Worm (Caenorhabditis elegans) whole organism, early embryonic: ENCODE data around the gene C18B10.6.

Source experiments
- B0310.2 ChIP-seq: sonication (generic microtip); optimal IDR thresholded peaks from 2 replicates; lab custom pipeline; 2016; ENCODE audit warnings: mild to moderate bottlenecking, missing genetic modification characterization, missing compliant biosample characterization
- F13C5.2 ChIP-seq: sonication (generic microtip); optimal IDR thresholded peaks from 2 replicates; lab custom pipeline; 2017; ENCODE audit warnings: mild to moderate bottlenecking, missing genetic modification characterization, inconsistent platforms, missing compliant biosample characterization
- ama-1 ChIP-seq: fragments of 150-350 bp; optimal IDR thresholded peaks from 2 replicates; lab custom pipeline; 2014
- ceh-13 ChIP-seq: fragments of 200-800 bp; sonication (Bioruptor generic); optimal IDR thresholded peaks from 2 replicates; lab custom pipeline; 2018; ENCODE audit warnings: mild to moderate bottlenecking, missing genetic modification characterization, missing compliant biosample characterization
- ceh-36 ChIP-seq: sonication (generic microtip); optimal IDR thresholded peaks from 2 replicates; lab custom pipeline; 2016; ENCODE audit warnings: missing genetic modification characterization, inconsistent platforms, missing compliant biosample characterization
- ets-7 ChIP-seq: sonication (generic microtip); optimal IDR thresholded peaks from 2 replicates; lab custom pipeline; 2016; ENCODE audit warnings: missing genotype, missing genetic modification characterization, missing compliant biosample characterization
- flt-1 ChIP-seq: fragments of 200-800 bp; sonication (Bioruptor generic); IDR thresholded peaks from 2 replicates; pipeline ENCODE4 v1.3.6; 2022; ENCODE audit warnings: missing genetic modification characterization, missing compliant biosample characterization
- hnd-1 ChIP-seq: sonication (generic microtip); optimal IDR thresholded peaks from 2 replicates; lab custom pipeline; 2016; ENCODE audit warnings: missing genetic modification characterization, missing compliant biosample characterization
- tbx-37 ChIP-seq: fragments of 200-800 bp; sonication (Bioruptor generic); conservative IDR thresholded peaks from 2 replicates; pipeline ENCODE4 v1.3.6; 2022; ENCODE audit warnings: missing genetic modification reagents, missing genetic modification characterization, missing compliant biosample characterization

DNA sequence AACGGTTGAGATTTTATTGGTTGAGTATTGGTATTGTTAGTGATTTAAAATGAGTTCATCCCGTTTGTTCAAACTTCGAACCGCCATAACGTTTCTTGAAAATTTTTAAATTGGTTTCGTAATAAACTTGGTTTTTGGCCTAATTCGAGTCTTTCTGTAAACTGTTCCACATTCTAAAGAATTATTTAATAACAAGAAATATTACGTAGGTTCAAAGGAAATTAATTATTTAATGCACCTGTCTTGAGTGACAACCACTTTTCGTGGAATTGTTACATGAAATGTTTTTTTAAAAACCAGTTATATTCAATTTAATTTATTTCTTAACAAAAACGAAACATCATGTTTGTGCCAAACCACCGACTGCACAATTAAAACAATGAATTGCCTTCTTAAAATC is 20.3 kb upstream of the C18B10.6 start:
- no peak for TF ChIP-seq ama-1 (lab: Kevin White, UChicago)
- no peak for TF ChIP-seq tbx-37
- no peak for TF ChIP-seq hnd-1 (tag; lab: Kevin White, UChicago)
- TF ChIP-seq ceh-13 (GFP tag; lab: Kevin White, UChicago), result no peak
- TF ChIP-seq F13C5.2 (tag; lab: Kevin White, UChicago), result no peak
- no peak for TF ChIP-seq ets-7 (tag; lab: Kevin White, UChicago)
- no peak for TF ChIP-seq ceh-36
- TF ChIP-seq flt-1, result no peak
- TF ChIP-seq B0310.2, result no peak
